Worm (Caenorhabditis elegans) whole organism, L3 larva: ENCODE measurements around the gene Y59A8B.21.

Source experiments
- R02D3.7 ChIP-seq: fragments of 150-350 bp; optimal IDR thresholded peaks from 2 replicates; lab custom pipeline; 2014; ENCODE audit warnings: missing biosample characterization, missing genetic modification characterization
- ZK546.5 ChIP-seq: sonication (generic microtip); optimal IDR thresholded peaks from 2 replicates; lab custom pipeline; 2017; ENCODE audit warnings: missing biosample characterization, missing genetic modification characterization
- aly-2 ChIP-seq: fragments of 150-350 bp; optimal IDR thresholded peaks from 2 replicates; lab custom pipeline; 2014; ENCODE audit warnings: missing biosample characterization, missing genetic modification characterization
- ama-1 ChIP-seq: fragments of 150-350 bp; optimal IDR thresholded peaks from 2 replicates; lab custom pipeline; 2018
- ceh-16 ChIP-seq: sonication (generic microtip); optimal IDR thresholded peaks from 2 replicates; lab custom pipeline; 2017; ENCODE audit warnings: missing biosample characterization, missing genetic modification characterization
- ceh-28 ChIP-seq: fragments of 150-350 bp; optimal IDR thresholded peaks from 2 replicates; lab custom pipeline; 2014; ENCODE audit warnings: missing biosample characterization, missing genetic modification reagents, missing genetic modification characterization
- ceh-82 ChIP-seq: fragments of 150-350 bp; optimal IDR thresholded peaks from 2 replicates; lab custom pipeline; 2014; ENCODE audit warnings: missing biosample characterization, missing genetic modification characterization
- ceh-9 ChIP-seq: sonication (generic microtip); optimal IDR thresholded peaks from 2 replicates; lab custom pipeline; 2018; ENCODE audit warnings: missing biosample characterization, missing genetic modification characterization
- daf-12 ChIP-seq: fragments of 150-350 bp; optimal IDR thresholded peaks from 2 replicates; lab custom pipeline; 2014; ENCODE audit warnings: missing biosample characterization, missing genetic modification reagents, missing genetic modification characterization
- egl-27 ChIP-seq: sonication (generic microtip); optimal IDR thresholded peaks from 4 replicates; lab custom pipeline; 2017; ENCODE audit warnings: missing biosample characterization, missing genetic modification reagents, missing genetic modification characterization
- egl-5 ChIP-seq: fragments of 150-350 bp; optimal IDR thresholded peaks from 2 replicates; lab custom pipeline; 2017; ENCODE audit warnings: missing biosample characterization, missing genetic modification reagents, missing genetic modification characterization, inconsistent platforms
- elt-1 ChIP-seq: fragments of 150-350 bp; optimal IDR thresholded peaks from 2 replicates; lab custom pipeline; 2014; ENCODE audit warnings: missing biosample characterization, missing genetic modification characterization
- elt-2 ChIP-seq: sonication (generic microtip); optimal IDR thresholded peaks from 2 replicates; lab custom pipeline; 2016; ENCODE audit warnings: missing genetic modification reagents, mild to moderate bottlenecking, missing genetic modification characterization, missing compliant biosample characterization
- elt-3 ChIP-seq, 3 experiments: fragments of 150-350 bp in 1 of 3; sonication (generic microtip) in 2 of 3; optimal IDR thresholded peaks; 2 replicates in 2 of 3; 4 replicates in 1 of 3; lab custom pipeline; 2014 to 2017; ENCODE audit warnings: missing biosample characterization in 3 of 3, missing genetic modification characterization in 3 of 3
- eor-1 ChIP-seq, 2 experiments: fragments of 150-350 bp; optimal IDR thresholded peaks; 2 replicates each; lab custom pipeline; 2014 to 2018; ENCODE audit warnings: missing biosample characterization in 2 of 2, missing genetic modification characterization in 2 of 2
- fkh-10 ChIP-seq: sonication (generic microtip); optimal IDR thresholded peaks from 2 replicates; lab custom pipeline; 2017; ENCODE audit warnings: missing biosample characterization, missing genetic modification reagents, missing genetic modification characterization
- fkh-2 ChIP-seq: fragments of 150-350 bp; optimal IDR thresholded peaks from 2 replicates; lab custom pipeline; 2014; ENCODE audit warnings: missing biosample characterization, missing genetic modification reagents, missing genetic modification characterization
- fos-1 ChIP-seq: fragments of 150-350 bp; optimal IDR thresholded peaks from 2 replicates; lab custom pipeline; 2014; ENCODE audit warnings: missing biosample characterization, missing genetic modification characterization
- hmg-11 ChIP-seq: sonication (generic microtip); optimal IDR thresholded peaks from 2 replicates; lab custom pipeline; 2016; ENCODE audit warnings: missing genetic modification characterization, missing compliant biosample characterization
- jun-1 ChIP-seq: fragments of 150-350 bp; optimal IDR thresholded peaks from 2 replicates; lab custom pipeline; 2014; ENCODE audit warnings: missing biosample characterization, missing genetic modification reagents, missing genetic modification characterization
- lin-15B ChIP-seq: fragments of 150-350 bp; optimal IDR thresholded peaks from 2 replicates; lab custom pipeline; 2014; ENCODE audit warnings: missing biosample characterization, missing genetic modification characterization
- lin-39 ChIP-seq: fragments of 150-350 bp; optimal IDR thresholded peaks from 2 replicates; lab custom pipeline; 2018; ENCODE audit warnings: missing biosample characterization, missing genetic modification reagents, missing genetic modification characterization
- lsy-12 ChIP-seq: sonication (generic microtip); optimal IDR thresholded peaks from 2 replicates; lab custom pipeline; 2016; ENCODE audit warnings: mild to moderate bottlenecking, missing genetic modification characterization, missing compliant biosample characterization
- mdl-1 ChIP-seq: fragments of 150-350 bp; optimal IDR thresholded peaks from 2 replicates; lab custom pipeline; 2014; ENCODE audit warnings: missing biosample characterization, missing genetic modification characterization
- mml-1 ChIP-seq: fragments of 150-350 bp; sonication (generic microtip); optimal IDR thresholded peaks from 3 replicates; lab custom pipeline; 2014; ENCODE audit warnings: missing biosample characterization, missing genetic modification characterization
- nfya-1 ChIP-seq: sonication (generic microtip); optimal IDR thresholded peaks from 2 replicates; lab custom pipeline; 2017; ENCODE audit warnings: missing genetic modification characterization, mild to moderate bottlenecking, missing compliant biosample characterization, antibody characterized with exemption, moderate library complexity; ENCODE audit not compliant: insufficient read depth
- nhr-11 ChIP-seq: fragments of 150-350 bp; optimal IDR thresholded peaks from 2 replicates; lab custom pipeline; 2014; ENCODE audit warnings: missing biosample characterization, missing genetic modification characterization
- nhr-12 ChIP-seq: fragments of 150-350 bp; optimal IDR thresholded peaks from 2 replicates; lab custom pipeline; 2014; ENCODE audit warnings: missing biosample characterization, missing genetic modification characterization
- nhr-23 ChIP-seq: fragments of 150-350 bp; optimal IDR thresholded peaks from 2 replicates; lab custom pipeline; 2014; ENCODE audit warnings: missing biosample characterization, missing genetic modification reagents, missing genetic modification characterization
- nhr-237 ChIP-seq: fragments of 150-350 bp; optimal IDR thresholded peaks from 2 replicates; lab custom pipeline; 2014; ENCODE audit warnings: missing biosample characterization, missing genetic modification characterization
- nhr-25 ChIP-seq: sonication (generic microtip); optimal IDR thresholded peaks from 2 replicates; lab custom pipeline; 2017; ENCODE audit warnings: missing biosample characterization, missing genetic modification characterization
- nhr-28 ChIP-seq: fragments of 150-350 bp; optimal IDR thresholded peaks from 2 replicates; lab custom pipeline; 2014; ENCODE audit warnings: missing biosample characterization, missing genetic modification characterization
- nhr-43 ChIP-seq: sonication (generic microtip); optimal IDR thresholded peaks from 2 replicates; lab custom pipeline; 2016; ENCODE audit warnings: mild to moderate bottlenecking, missing genetic modification characterization, missing compliant biosample characterization; ENCODE audit not compliant: poor library complexity, severe bottlenecking
- nhr-67 ChIP-seq: fragments of 150-350 bp; optimal IDR thresholded peaks from 2 replicates; lab custom pipeline; 2014; ENCODE audit warnings: missing biosample characterization, missing genetic modification characterization
- nhr-76 ChIP-seq: fragments of 150-350 bp; sonication (generic microtip); optimal IDR thresholded peaks from 5 replicates; lab custom pipeline; 2014; ENCODE audit warnings: missing biosample characterization, missing genetic modification characterization
- nhr-77 ChIP-seq: fragments of 150-350 bp; optimal IDR thresholded peaks from 2 replicates; lab custom pipeline; 2014; ENCODE audit warnings: missing biosample characterization, missing genetic modification characterization
- pha-4 ChIP-seq: fragments of 150-350 bp; optimal IDR thresholded peaks from 2 replicates; lab custom pipeline; 2014; ENCODE audit warnings: missing biosample characterization, missing genetic modification reagents, missing genetic modification characterization
- pqm-1 ChIP-seq: fragments of 150-350 bp; optimal IDR thresholded peaks from 2 replicates; lab custom pipeline; 2017; ENCODE audit warnings: missing biosample characterization, missing genetic modification characterization, inconsistent platforms
- sea-2 ChIP-seq: fragments of 150-350 bp; sonication (generic microtip); optimal IDR thresholded peaks from 4 replicates; lab custom pipeline; 2014; ENCODE audit warnings: missing biosample characterization, missing genetic modification reagents, missing genetic modification characterization
- skn-1 ChIP-seq: fragments of 150-350 bp; optimal IDR thresholded peaks from 2 replicates; lab custom pipeline; 2014; ENCODE audit warnings: missing biosample characterization, missing genetic modification characterization
- snpc-4 ChIP-seq: fragments of 150-350 bp; optimal IDR thresholded peaks from 2 replicates; lab custom pipeline; 2014; ENCODE audit warnings: missing biosample characterization, missing genetic modification characterization
- tbx-2 ChIP-seq: sonication (generic microtip); optimal IDR thresholded peaks from 2 replicates; lab custom pipeline; 2016; ENCODE audit warnings: mild to moderate bottlenecking, missing genetic modification characterization, missing compliant biosample characterization
- unc-39 ChIP-seq: sonication (generic microtip); optimal IDR thresholded peaks from 4 replicates; lab custom pipeline; 2017; ENCODE audit warnings: missing biosample characterization, missing genetic modification characterization
- unc-62 ChIP-seq: fragments of 150-350 bp; sonication (generic microtip); optimal IDR thresholded peaks from 4 replicates; lab custom pipeline; 2014; ENCODE audit warnings: missing biosample characterization, missing genetic modification reagents, missing genetic modification characterization
- zag-1 ChIP-seq: fragments of 150-350 bp; optimal IDR thresholded peaks from 2 replicates; lab custom pipeline; 2014; ENCODE audit warnings: missing biosample characterization, missing genetic modification characterization
- ztf-11 ChIP-seq: fragments of 150-350 bp; optimal IDR thresholded peaks from 2 replicates; lab custom pipeline; 2014; ENCODE audit warnings: missing biosample characterization, missing genetic modification characterization
- ztf-4 ChIP-seq: fragments of 150-350 bp; optimal IDR thresholded peaks from 2 replicates; lab custom pipeline; 2014; ENCODE audit warnings: missing biosample characterization, missing genetic modification characterization

Y59A8B.21 gene

DNA sequence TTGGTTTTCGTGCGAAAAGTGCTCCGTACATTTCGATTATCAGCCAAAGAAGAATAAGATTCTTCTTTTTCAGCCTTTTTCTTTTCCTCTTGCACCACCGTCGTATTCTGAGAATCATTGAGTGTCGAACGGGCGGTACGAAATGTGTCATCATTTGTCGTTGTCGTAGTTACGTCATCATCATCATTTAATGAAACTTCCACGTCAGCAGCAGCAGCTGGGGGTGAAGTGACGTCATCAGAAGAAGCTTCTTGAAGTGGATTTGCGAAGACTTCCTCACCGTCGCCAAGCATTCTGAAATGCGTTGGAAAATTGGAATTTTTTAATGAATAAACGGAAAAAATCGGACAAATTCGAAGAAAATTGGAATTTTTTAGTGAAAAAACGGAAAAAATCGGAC lies 6.3 kb upstream of the Y59A8B.21 start, which contains the start of gene snx-6:
Gene snx-6, minus strand, starts transcription at position 294 of the 400 bp plus-strand sequence.
- TF ChIP-seq nhr-76 (no peak), hmg-11 (no peak), egl-27 (no peak), fos-1 (no peak), nhr-23 (tag; lab: Kevin White, UChicago) (no peak), ztf-11 (tag; lab: Kevin White, UChicago) (no peak), ztf-4 (tag; lab: Kevin White, UChicago) (no peak), mdl-1 (tag; lab: Kevin White, UChicago) (no peak)

DNA sequence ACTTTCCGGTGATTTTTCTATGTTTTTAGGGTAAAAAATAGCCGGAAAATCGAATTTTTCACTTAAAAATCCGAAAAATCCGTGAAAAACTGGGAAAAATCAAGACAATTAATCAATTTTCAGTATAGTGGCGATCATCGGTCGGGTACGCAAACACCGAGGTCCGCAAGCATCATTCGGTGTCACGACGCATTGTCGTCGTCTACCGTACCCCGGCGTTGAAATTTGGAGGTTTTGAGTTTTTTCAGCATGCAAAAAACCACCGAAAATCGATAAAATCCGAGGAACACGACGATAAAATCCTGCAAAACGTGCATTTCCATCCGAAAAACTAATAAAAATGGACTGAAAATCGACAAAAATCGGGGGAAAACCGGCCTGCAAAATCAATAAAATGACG lies 4.3 kb upstream of the Y59A8B.21 start:
- TF ChIP-seq ZK546.5 (tag; lab: Kevin White, UChicago) (no peak), nhr-11 (tag; lab: Kevin White, UChicago) (no peak), nhr-76 (no peak), elt-2 (tag; lab: Kevin White, UChicago) (peak; percentile 18), lin-39 (tag; lab: Kevin White, UChicago) (peak; percentile 27), nhr-12 (tag; lab: Kevin White, UChicago) (no peak), egl-5 (tag; lab: Kevin White, UChicago) (peak; percentile 3), ceh-28 (tag; lab: Kevin White, UChicago) (peak; percentile 59), elt-1 (tag; lab: Kevin White, UChicago) (no peak), nhr-28 (tag; lab: Kevin White, UChicago) (no peak), tbx-2 (no peak), zag-1 (tag; lab: Kevin White, UChicago) (no peak), unc-39 (no peak), lsy-12 (no peak), daf-12 (tag; lab: Kevin White, UChicago) (no peak), elt-3 (tag; optimal IDR thresholded peaks at IDR 0.05; lab: Kevin White, UChicago) (no peak), hmg-11 (peak; percentile 79), mml-1 (tag; lab: Kevin White, UChicago) (no peak), ama-1 (lab: Kevin White, UChicago) (no peak), ceh-16 (tag; lab: Kevin White, UChicago) (no peak), mdl-1 (tag; lab: Kevin White, UChicago) (no peak), nhr-43 (no peak), ceh-9 (tag; lab: Kevin White, UChicago) (no peak), fos-1 (no peak), nhr-23 (tag; lab: Kevin White, UChicago) (no peak), fkh-2 (tag; lab: Kevin White, UChicago) (no peak), R02D3.7 (tag; lab: Kevin White, UChicago) (no peak), ztf-11 (tag; lab: Kevin White, UChicago) (no peak), snpc-4 (tag; lab: Kevin White, UChicago) (no peak), fkh-10 (GFP tag; lab: Kevin White, UChicago) (no peak), nhr-237 (tag; lab: Kevin White, UChicago) (no peak), aly-2 (no peak), skn-1 (tag; lab: Kevin White, UChicago) (peak; percentile 9), nhr-25 (tag; lab: Kevin White, UChicago) (peak; percentile 1), sea-2 (GFP tag; lab: Kevin White, UChicago) (no peak), ceh-82 (tag; lab: Kevin White, UChicago) (no peak), pha-4 (tag; lab: Kevin White, UChicago) (peak; percentile 25), pqm-1 (tag; lab: Kevin White, UChicago) (no peak), nhr-77 (tag; lab: Kevin White, UChicago) (no peak), nhr-67 (no peak), ztf-4 (tag; lab: Kevin White, UChicago) (no peak), jun-1 (peak; percentile 30), nfya-1 (tag; lab: Kevin White, UChicago) (peak; percentile 57), egl-27 (no peak), unc-62 (GFP tag; lab: Kevin White, UChicago) (no peak), lin-15B (tag; lab: Kevin White, UChicago) (peak; percentile 56), eor-1 (tag; optimal IDR thresholded peaks at IDR 0.05; lab: Kevin White, UChicago) (no peak)
